Fruit fly (Drosophila melanogaster): ENCODE measurements around the gene Cmpk.

The Cmpk gene

DNA sequence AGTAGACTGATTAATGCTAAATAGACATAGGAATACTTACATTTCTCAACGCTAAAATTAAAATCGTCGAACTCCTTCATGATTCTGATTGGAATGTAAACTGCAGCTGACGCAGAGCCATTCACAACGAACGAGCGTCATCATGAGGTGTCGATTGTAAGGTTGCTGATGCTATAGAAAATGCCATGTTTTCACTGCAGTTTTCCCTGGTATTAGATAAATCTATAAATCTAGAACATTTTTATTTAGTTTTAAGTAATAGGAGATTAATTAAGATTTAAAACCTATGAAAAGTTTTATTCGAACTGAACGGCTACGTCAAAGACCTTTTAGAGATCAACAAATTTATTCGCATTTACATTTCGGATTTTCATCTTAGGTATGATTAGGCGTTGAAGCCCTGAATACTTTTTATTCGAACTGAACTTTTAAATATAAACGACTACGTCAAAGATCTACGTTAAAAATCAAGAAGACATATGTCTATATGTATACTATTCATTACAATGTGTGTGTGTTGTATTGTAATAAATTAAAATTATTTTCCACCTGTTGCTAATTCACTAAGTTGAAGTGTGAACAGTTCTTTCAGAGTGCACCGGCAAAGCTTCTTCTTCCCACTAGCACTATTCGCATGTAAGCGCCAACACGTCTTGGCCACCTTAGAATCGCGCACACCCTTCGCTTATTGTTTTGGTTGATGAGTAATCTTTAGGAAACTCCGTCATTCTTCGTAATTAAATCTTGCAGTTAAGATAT lies 2.9 kb downstream of the Cmpk start, which contains the start of the genes Exo84 and Vps2 (continued):
- TF ChIP-seq CG11456 (GFP tag; IDR thresholded peaks at IDR 0.05) (peak; percentile 16; the same call in 1 of the 3 replicates), CG34376 (GFP tag; optimal IDR thresholded peaks at IDR 0.05) (no peak), CG13775 (GFP tag; optimal IDR thresholded peaks at IDR 0.05) (peak; percentile 71), Max (GFP tag; optimal IDR thresholded peaks at IDR 0.05) (peak; percentile 49), CG14667 (GFP tag; IDR thresholded peaks at IDR 0.05) (peak; percentile 50; the same call in 1 of the 2 replicates), CG14710 (tag; optimal IDR thresholded peaks at IDR 0.05) (peak; percentile 68), lola (GFP tag; optimal IDR thresholded peaks at IDR 0.05) (peak in 1 of 3 experiments; percentile 76), CG10543 (GFP tag; optimal IDR thresholded peaks at IDR 0.05) (peak; percentile 63), CG17568 (GFP tag; optimal IDR thresholded peaks at IDR 0.05) (no peak), phol (tag; optimal IDR thresholded peaks at IDR 0.05) (peak; percentile 66), ab (GFP tag; optimal IDR thresholded peaks at IDR 0.05) (peak; percentile 6), Taf1 (GFP tag; IDR thresholded peaks at IDR 0.05) (no peak), CG2712 (tag; optimal IDR thresholded peaks at IDR 0.05) (peak; percentile 54), CG4424 (GFP tag; optimal IDR thresholded peaks at IDR 0.05) (peak; percentile 42), az2 (GFP tag; optimal IDR thresholded peaks at IDR 0.05) (peak; percentile 41), CG2889 (GFP tag; IDR thresholded peaks at IDR 0.05) (no peak), CG6654 (GFP tag; optimal IDR thresholded peaks at IDR 0.05) (no peak), vvl (GFP tag; IDR thresholded peaks at IDR 0.05) (peak; percentile 13; the same call in 1 of the 2 replicates), CG3726 (GFP tag; IDR thresholded peaks at IDR 0.05) (no peak), sug (tag; optimal IDR thresholded peaks at IDR 0.05) (peak; percentile 68), BEAF-32 (GFP tag; optimal IDR thresholded peaks at IDR 0.05) (peak; percentile 17), Med (GFP tag) (peak; percentile 30), nerfin-1 (tag; optimal IDR thresholded peaks at IDR 0.05) (no peak), CG6791 (GFP tag; IDR thresholded peaks at IDR 0.05; ENCODE audit: partially characterized antibody) (no peak), CG11247 (GFP tag; IDR thresholded peaks at IDR 0.05) (no peak), Pdp1 (GFP tag; optimal IDR thresholded peaks at IDR 0.05) (peak in 1 of 2 experiments; percentile 68), ara (GFP tag; IDR thresholded peaks at IDR 0.05) (no peak), cad (GFP tag; optimal IDR thresholded peaks at IDR 0.05) (no peak), CG6689 (GFP tag; IDR thresholded peaks at IDR 0.05) (peak; percentile 97), ind (GFP tag; optimal IDR thresholded peaks at IDR 0.05) (peak; percentile 57), H15 (GFP tag; IDR thresholded peaks at IDR 0.05) (no peak), D19B (GFP tag; optimal IDR thresholded peaks at IDR 0.05) (peak; percentile 20), CG13287 (GFP tag; IDR thresholded peaks at IDR 0.05; ENCODE audit: partially characterized antibody) (no peak), CG17802 (tag; optimal IDR thresholded peaks at IDR 0.05) (peak; percentile 82), pzg (GFP tag; optimal IDR thresholded peaks at IDR 0.05) (peak; percentile 38), Dref (GFP tag; IDR thresholded peaks at IDR 0.05) (0 out of 2 replicates have a peak, but pooled peaks have one; percentile 6), CG7786 (GFP tag; optimal IDR thresholded peaks at IDR 0.05) (no peak), CG8359 (GFP tag; optimal IDR thresholded peaks at IDR 0.05; ENCODE audit: borderline replicate concordance) (no peak), Mad (GFP tag; optimal IDR thresholded peaks at IDR 0.05) (peak; percentile 29), Sry-δ (GFP tag; optimal IDR thresholded peaks at IDR 0.05) (peak; percentile 3), chm (GFP tag; IDR thresholded peaks at IDR 0.05) (no peak), fd96Cb (tag; optimal IDR thresholded peaks at IDR 0.05) (peak; percentile 9), Ptx1 (GFP tag; IDR thresholded peaks at IDR 0.05) (peak; percentile 73), sr (GFP tag; IDR thresholded peaks at IDR 0.05) (no peak), Fer3 (tag; optimal IDR thresholded peaks at IDR 0.05) (peak; percentile 18), CG30403 (GFP tag; optimal IDR thresholded peaks at IDR 0.05) (peak; percentile 78), Deaf1 (tag; optimal IDR thresholded peaks at IDR 0.05) (no peak), ttk (GFP tag; IDR thresholded peaks at IDR 0.05) (no peak), CG9727 (GFP tag; optimal IDR thresholded peaks at IDR 0.05) (peak; percentile 66)

All from whole organism, embryonic.